Fruit fly (Drosophila melanogaster) whole organism, embryonic: ENCODE data around the gene Rbp.

Experiments
- Atf3 ChIP-seq: fragments of 200-800 bp; sonication (Bioruptor generic); optimal IDR thresholded peaks from 3 replicates; lab custom pipeline; 2016; ENCODE audit warnings: missing biosample characterization, missing genetic modification characterization
- CG11085 ChIP-seq: fragments of 200-800 bp; sonication (Bioruptor generic); IDR thresholded peaks from 2 replicates; pipeline ENCODE4 v1.3.6; 2022; ENCODE audit warnings: missing biosample characterization, missing genetic modification characterization
- CG12104 ChIP-seq: fragments of 200-800 bp; sonication (Bioruptor generic); optimal IDR thresholded peaks from 3 replicates; lab custom pipeline; 2016; ENCODE audit warnings: missing biosample characterization, missing genetic modification characterization
- CG13894 ChIP-seq: fragments of 200-800 bp; sonication (Bioruptor generic); optimal IDR thresholded peaks from 3 replicates; lab custom pipeline; 2018; ENCODE audit warnings: missing biosample characterization, mild to moderate bottlenecking, missing genetic modification characterization, moderate library complexity
- CG17359 ChIP-seq: fragments of 200-800 bp; sonication (Bioruptor generic); optimal IDR thresholded peaks from 3 replicates; lab custom pipeline; 2018; ENCODE audit warnings: missing biosample characterization, mild to moderate bottlenecking, missing genetic modification characterization, moderate library complexity
- CG17829 ChIP-seq: fragments of 200-800 bp; optimal IDR thresholded peaks from 2 replicates; lab custom pipeline; 2019; ENCODE audit warnings: missing biosample characterization, mild to moderate bottlenecking, missing genetic modification characterization, moderate library complexity
- CG17912 ChIP-seq: fragments of 200-800 bp; sonication (Bioruptor generic); optimal IDR thresholded peaks from 2 replicates; lab custom pipeline; 2018; ENCODE audit warnings: missing biosample characterization, mild to moderate bottlenecking, missing genetic modification characterization
- CG2678 ChIP-seq: fragments of 200-800 bp; sonication (Bioruptor generic); optimal IDR thresholded peaks from 3 replicates; lab custom pipeline; 2019; ENCODE audit warnings: missing biosample characterization, mild to moderate bottlenecking, missing genetic modification characterization, moderate library complexity
- CG3065 ChIP-seq: fragments of 200-800 bp; sonication (Bioruptor generic); optimal IDR thresholded peaks from 2 replicates; lab custom pipeline; 2016; ENCODE audit warnings: missing biosample characterization, missing genetic modification characterization
- CG32772 ChIP-seq: fragments of 200-800 bp; sonication (Bioruptor generic); IDR thresholded peaks from 2 replicates; pipeline ENCODE4 v1.3.6; 2022; ENCODE audit warnings: missing biosample characterization, missing genetic modification characterization
- CG33557 ChIP-seq: fragments of 200-800 bp; sonication (Bioruptor generic); optimal IDR thresholded peaks from 2 replicates; lab custom pipeline; 2019; ENCODE audit warnings: missing biosample characterization, mild to moderate bottlenecking, missing genetic modification characterization, moderate library complexity
- CG3838 ChIP-seq: fragments of 200-800 bp; sonication (Bioruptor generic); optimal IDR thresholded peaks from 3 replicates; lab custom pipeline; 2016; ENCODE audit warnings: missing biosample characterization, missing genetic modification characterization
- CG5953 ChIP-seq: fragments of 200-800 bp; sonication (Bioruptor generic); IDR thresholded peaks from 2 replicates; pipeline ENCODE4 v1.3.6; 2022; ENCODE audit warnings: missing biosample characterization, missing genetic modification characterization
- CG6654 ChIP-seq: fragments of 200-800 bp; sonication (Bioruptor generic); optimal IDR thresholded peaks from 2 replicates; lab custom pipeline; 2017; ENCODE audit warnings: missing biosample characterization, mild to moderate bottlenecking, missing genetic modification characterization
- CG7928 ChIP-seq: fragments of 200-800 bp; sonication (Bioruptor generic); optimal IDR thresholded peaks from 2 replicates; lab custom pipeline; 2017; ENCODE audit warnings: missing biosample characterization, mild to moderate bottlenecking, missing genetic modification characterization
- CG8359 ChIP-seq: fragments of 200-800 bp; sonication (Bioruptor generic); optimal IDR thresholded peaks from 2 replicates; lab custom pipeline; 2017; ENCODE audit warnings: missing biosample characterization, mild to moderate bottlenecking, missing genetic modification characterization, borderline replicate concordance
- CG8478 ChIP-seq: fragments of >200 bp; optimal IDR thresholded peaks from 2 replicates; lab custom pipeline; 2018
- CG9609 ChIP-seq: fragments of 200-800 bp; sonication (Bioruptor generic); optimal IDR thresholded peaks from 3 replicates; lab custom pipeline; 2016; ENCODE audit warnings: missing biosample characterization, missing genetic modification characterization
- CG9876 ChIP-seq: fragments of 200-800 bp; sonication (Bioruptor generic); optimal IDR thresholded peaks from 2 replicates; lab custom pipeline; 2016; ENCODE audit warnings: missing biosample characterization, missing genetic modification characterization
- Dip2 ChIP-seq: fragments of 200-800 bp; sonication (Bioruptor generic); IDR thresholded peaks from 2 replicates; pipeline ENCODE4 v1.3.6; 2022; ENCODE audit warnings: missing biosample characterization, missing genetic modification characterization
- Dref ChIP-seq: fragments of 200-800 bp; sonication (Bioruptor generic); IDR thresholded peaks from 2 replicates; pipeline ENCODE4 v1.3.6; 2022; ENCODE audit warnings: missing biosample characterization, missing genetic modification characterization
- H2.0 ChIP-seq: fragments of 200-800 bp; sonication (Bioruptor generic); IDR thresholded peaks from 2 replicates; pipeline ENCODE4 v1.3.6; 2022; ENCODE audit warnings: missing biosample characterization, missing genetic modification characterization
- HLHmδ ChIP-seq: fragments of 200-800 bp; sonication (Bioruptor generic); optimal IDR thresholded peaks from 2 replicates; lab custom pipeline; 2018; ENCODE audit warnings: missing biosample characterization, mild to moderate bottlenecking, missing genetic modification characterization, moderate library complexity
- MTF-1 ChIP-seq: fragments of 200-800 bp; sonication (Bioruptor generic); optimal IDR thresholded peaks from 2 replicates; lab custom pipeline; 2018; ENCODE audit warnings: missing biosample characterization, mild to moderate bottlenecking, missing genetic modification characterization, borderline replicate concordance
- Sin3A ChIP-seq: fragments of >200 bp; optimal IDR thresholded peaks from 2 replicates; lab custom pipeline; 2018
- Sox100B ChIP-seq: fragments of 200-800 bp; sonication (Bioruptor generic); optimal IDR thresholded peaks from 3 replicates; lab custom pipeline; 2018; ENCODE audit warnings: missing biosample characterization, mild to moderate bottlenecking, missing genetic modification characterization
- al ChIP-seq: fragments of 200-800 bp; sonication (Bioruptor generic); IDR thresholded peaks from 2 replicates; pipeline ENCODE4 v1.3.6; 2022; ENCODE audit warnings: missing biosample characterization, missing genetic modification characterization
- ase ChIP-seq: fragments of 200-800 bp; sonication (Bioruptor generic); IDR thresholded peaks from 3 replicates; pipeline ENCODE4 v1.3.6; 2022; ENCODE audit warnings: missing biosample characterization, missing genetic modification characterization
- ato ChIP-seq: fragments of 200-800 bp; sonication (Bioruptor generic); IDR thresholded peaks from 2 replicates; pipeline ENCODE4 v1.3.6; 2022; ENCODE audit warnings: missing biosample characterization, missing genetic modification characterization; ENCODE audit not compliant: partially characterized antibody
- caup ChIP-seq: fragments of 200-800 bp; sonication (Bioruptor generic); optimal IDR thresholded peaks from 3 replicates; lab custom pipeline; 2017; ENCODE audit warnings: missing biosample characterization, mild to moderate bottlenecking, missing genetic modification characterization, moderate library complexity; ENCODE audit not compliant: severe bottlenecking
- corto ChIP-seq: fragments of 200-800 bp; sonication (Bioruptor generic); optimal IDR thresholded peaks from 2 replicates; lab custom pipeline; 2016; ENCODE audit warnings: missing biosample characterization, mild to moderate bottlenecking, missing genetic modification characterization, moderate library complexity
- crol ChIP-seq: fragments of 200-800 bp; sonication (Bioruptor generic); IDR thresholded peaks from 2 replicates; pipeline ENCODE4 v1.3.6; 2022; ENCODE audit warnings: missing biosample characterization, missing genetic modification characterization
- cwo ChIP-seq: fragments of 200-800 bp; sonication (Bioruptor generic); optimal IDR thresholded peaks from 3 replicates; lab custom pipeline; 2017; ENCODE audit warnings: missing biosample characterization, missing genetic modification characterization, mild to moderate bottlenecking, moderate library complexity, missing genetic modification reagents
- da ChIP-seq: fragments of 200-800 bp; sonication (Bioruptor generic); optimal IDR thresholded peaks from 2 replicates; lab custom pipeline; 2016; ENCODE audit warnings: missing biosample characterization, missing genetic modification characterization
- gsb ChIP-seq: fragments of 200-800 bp; sonication (Bioruptor generic); IDR thresholded peaks from 2 replicates; pipeline ENCODE4 v1.3.6; 2022; ENCODE audit warnings: missing biosample characterization, missing genetic modification characterization
- hb ChIP-seq: fragments of 200-800 bp; sonication (Bioruptor generic); IDR thresholded peaks from 3 replicates; pipeline ENCODE4 v1.3.6; 2022; ENCODE audit warnings: missing biosample characterization, missing genetic modification characterization; ENCODE audit not compliant: partially characterized antibody
- her ChIP-seq: fragments of 200-800 bp; sonication (Bioruptor generic); optimal IDR thresholded peaks from 2 replicates; lab custom pipeline; 2016; ENCODE audit warnings: missing biosample characterization, missing genetic modification characterization
- pan ChIP-seq, 4 experiments: fragments of >200 bp in 3 of 4; fragments of 200-800 bp in 1 of 4; sonication (Bioruptor generic) in 1 of 4; optimal IDR thresholded peaks in 3 of 4; IDR thresholded peaks in 1 of 4; 2 replicates each; pipeline versions ENCODE4 v1.3.6 to Lab custom; 2017 to 2022; ENCODE audit warnings: missing biosample characterization in 2 of 4, missing genetic modification characterization in 2 of 4, mixed read lengths in 1 of 4
- pnt ChIP-seq: fragments of 200-800 bp; sonication (Bioruptor generic); optimal IDR thresholded peaks from 3 replicates; lab custom pipeline; 2016; ENCODE audit warnings: missing biosample characterization, missing genetic modification characterization
- sens ChIP-seq: fragments of 200-800 bp; sonication (Bioruptor generic); peaks from one replicate; lab custom pipeline; 2016; ENCODE audit warnings: missing biosample characterization, missing genetic modification characterization
- slp2 ChIP-seq: fragments of 200-800 bp; sonication (Bioruptor generic); optimal IDR thresholded peaks from 2 replicates; lab custom pipeline; 2016; ENCODE audit warnings: missing biosample characterization, missing genetic modification characterization
- sna ChIP-seq: fragments of 200-800 bp; sonication (Bioruptor generic); IDR thresholded peaks from 2 replicates; pipeline ENCODE4 v1.3.6; 2022; ENCODE audit warnings: missing biosample characterization, missing genetic modification characterization; ENCODE audit not compliant: partially characterized antibody
- so ChIP-seq: fragments of 200-800 bp; sonication (Bioruptor generic); IDR thresholded peaks from 3 replicates; pipeline ENCODE4 v1.3.6; 2022; ENCODE audit warnings: missing biosample characterization, missing genetic modification characterization
- stwl ChIP-seq: fragments of 200-800 bp; sonication (Bioruptor generic); optimal IDR thresholded peaks from 3 replicates; lab custom pipeline; 2018; ENCODE audit warnings: missing biosample characterization, mild to moderate bottlenecking, missing genetic modification characterization, moderate library complexity
- sug ChIP-seq: fragments of 200-800 bp; optimal IDR thresholded peaks from 2 replicates; lab custom pipeline; 2019; ENCODE audit warnings: missing biosample characterization, mild to moderate bottlenecking, missing genetic modification characterization, moderate library complexity
- tll ChIP-seq, 2 experiments: fragments of 200-800 bp in 1 of 2; fragments of >200 bp in 1 of 2; sonication (Bioruptor generic) in 1 of 2; optimal IDR thresholded peaks; 2 replicates each; lab custom pipeline; 2017 to 2019; ENCODE audit warnings: missing biosample characterization in 2 of 2, missing genetic modification characterization in 2 of 2, mild to moderate bottlenecking in 1 of 2, moderate library complexity in 1 of 2
- unc-4 ChIP-seq: fragments of 200-800 bp; sonication (Bioruptor generic); IDR thresholded peaks from 2 replicates; pipeline ENCODE4 v1.3.6; 2022; ENCODE audit warnings: missing biosample characterization, missing genetic modification characterization; ENCODE audit not compliant: partially characterized antibody
- usp ChIP-seq: fragments of >200 bp; optimal IDR thresholded peaks from 2 replicates; lab custom pipeline; 2017; ENCODE audit warnings: missing biosample characterization, missing genetic modification characterization
- vnd ChIP-seq: fragments of 200-800 bp; sonication (Bioruptor generic); IDR thresholded peaks from 3 replicates; pipeline ENCODE4 v1.3.6; 2022; ENCODE audit warnings: missing biosample characterization, missing genetic modification characterization; ENCODE audit not compliant: partially characterized antibody
- zen2 ChIP-seq: fragments of 200-800 bp; sonication (Bioruptor generic); IDR thresholded peaks from 3 replicates; pipeline ENCODE4 v1.3.6; 2022; ENCODE audit warnings: missing biosample characterization, missing genetic modification characterization; ENCODE audit not compliant: partially characterized antibody

Gene Rbp

dm6 chr3R:15420375-15420931 is 46.0 kb downstream of the Rbp start (continued):
- TF ChIP-seq so (no peak), CG6654 (no peak), CG8478 (no peak), usp (GFP tag; lab: Kevin White, UChicago) (no peak), CG3065 (GFP tag; lab: Kevin White, UChicago) (no peak), CG2678 (tag; lab: Kevin White, UChicago) (no peak), CG7928 (GFP tag; lab: Kevin White, UChicago) (no peak), sens (GFP tag; lab: Kevin White, UChicago) (peak; percentile 69), H2.0 (GFP tag; lab: Robert Waterston, UW) (no peak), CG17829 (tag; lab: Kevin White, UChicago) (peak; percentile 0), her (GFP tag; lab: Kevin White, UChicago) (no peak), CG17912 (GFP tag; lab: Kevin White, UChicago) (no peak), hb (GFP tag; lab: Robert Waterston, UW) (no peak), gsb (GFP tag; lab: Robert Waterston, UW) (no peak), stwl (tag; lab: Kevin White, UChicago) (no peak), MTF-1 (no peak), Dip2 (GFP tag; lab: Robert Waterston, UW) (no peak), CG3838 (GFP tag; lab: Kevin White, UChicago) (no peak), al (GFP tag; lab: Robert Waterston, UW) (no peak), CG13894 (no peak), CG17359 (tag; lab: Kevin White, UChicago) (no peak), slp2 (GFP tag; lab: Kevin White, UChicago) (no peak), sug (tag; lab: Kevin White, UChicago) (no peak), ase (GFP tag; lab: Robert Waterston, UW) (no peak), da (no peak), ato (no peak), Atf3 (no peak), Dref (no peak), CG5953 (GFP tag; lab: Robert Waterston, UW) (0 out of 2 replicates have a peak, but pooled peaks have one; percentile 12), cwo (GFP tag; lab: Kevin White, UChicago) (no peak), crol (peak; percentile 43; the same call in 1 of the 2 replicates), sna (GFP tag; lab: Robert Waterston, UW) (peak; percentile 62; the same call in 1 of the 2 replicates), HLHmδ (no peak), CG9609 (GFP tag; lab: Kevin White, UChicago) (no peak), pan (optimal IDR thresholded peaks at IDR 0.05; lab: Kevin White, UChicago) (no peak), pan (GFP tag; optimal IDR thresholded peaks at IDR 0.05 in 1 of 2, IDR thresholded peaks at IDR 0.05 in 1 of 2) (peak in 1 of 2 experiments; percentile 29), Sox100B (GFP tag; lab: Kevin White, UChicago) (no peak), caup (no peak), pnt (no peak), unc-4 (GFP tag; lab: Robert Waterston, UW) (peak; percentile 22; the same call in 1 of the 2 replicates), zen2 (GFP tag; lab: Robert Waterston, UW) (0 out of 3 replicates have a peak, but pooled peaks have one; percentile 41), vnd (GFP tag; lab: Robert Waterston, UW) (no peak), Sin3A (lab: Kevin White, UChicago) (no peak), tll (GFP tag; optimal IDR thresholded peaks at IDR 0.05; lab: Kevin White, UChicago) (peak in 1 of 2 experiments; percentile 60), corto (no peak), CG32772 (no peak), CG9876 (GFP tag; lab: Kevin White, UChicago) (no peak), CG12104 (GFP tag; lab: Kevin White, UChicago) (no peak), CG33557 (GFP tag; lab: Kevin White, UChicago) (peak; percentile 4), CG11085 (GFP tag; lab: Robert Waterston, UW) (no peak), CG8359 (no peak)
